Worm (Caenorhabditis elegans) whole organism, L1 larva: Measurements from ENCODE around the gene str-129.

Experiments
- C04F5.9 ChIP-seq: sonication (generic microtip); optimal IDR thresholded peaks from 2 replicates; lab custom pipeline; 2016; ENCODE audit warnings: missing genetic modification characterization, missing compliant biosample characterization
- egl-13 ChIP-seq: sonication (generic microtip); optimal IDR thresholded peaks from 2 replicates; lab custom pipeline; 2016; ENCODE audit warnings: missing genotype, missing genetic modification reagents, missing genetic modification characterization, missing compliant biosample characterization
- fkh-10 ChIP-seq: sonication (generic microtip); optimal IDR thresholded peaks from 2 replicates; lab custom pipeline; 2017; ENCODE audit warnings: missing biosample characterization, missing genetic modification reagents, missing genetic modification characterization
- lin-15B ChIP-seq: fragments of 150-350 bp; sonication (generic microtip); optimal IDR thresholded peaks from 3 replicates; lab custom pipeline; 2014; ENCODE audit warnings: missing biosample characterization, missing genetic modification characterization
- nhr-84 ChIP-seq: sonication (generic microtip); optimal IDR thresholded peaks from 2 replicates; lab custom pipeline; 2017; ENCODE audit warnings: missing biosample characterization, missing genetic modification characterization
- skn-1 ChIP-seq: fragments of 150-350 bp; optimal IDR thresholded peaks from 2 replicates; lab custom pipeline; 2014; ENCODE audit warnings: missing biosample characterization, missing genetic modification characterization
- snu-23 ChIP-seq: sonication (generic microtip); optimal IDR thresholded peaks from 2 replicates; lab custom pipeline; 2016; ENCODE audit warnings: missing genetic modification characterization, missing compliant biosample characterization
- unc-98 ChIP-seq: fragments of 200-800 bp; sonication (Bioruptor generic); IDR thresholded peaks from 2 replicates; pipeline ENCODE4 v1.3.6; 2022; ENCODE audit warnings: missing genetic modification characterization, missing compliant biosample characterization
- zag-1 ChIP-seq: fragments of 150-350 bp; optimal IDR thresholded peaks from 2 replicates; lab custom pipeline; 2014; ENCODE audit warnings: missing biosample characterization, missing genetic modification characterization

- no peak for TF ChIP-seq lin-15B
- TF ChIP-seq fkh-10 (GFP tag; lab: Kevin White, UChicago) = no peak
- no peak for TF ChIP-seq unc-98 (GFP tag; lab: Robert Waterston, UW)
- peak; percentile 28 for TF ChIP-seq snu-23 (GFP tag; lab: Kevin White, UChicago)
- no peak for TF ChIP-seq skn-1 (tag; lab: Kevin White, UChicago)
- no peak for TF ChIP-seq zag-1 (tag; lab: Kevin White, UChicago)
- TF ChIP-seq nhr-84 (tag; lab: Kevin White, UChicago) = no peak
- no peak for TF ChIP-seq egl-13 (tag; lab: Kevin White, UChicago)
- TF ChIP-seq C04F5.9 (tag; lab: Kevin White, UChicago) = no peak
Measured at ce11 chrV:8043664-8044063, 48.6 kb downstream of the str-129 start.
